Fruit fly (Drosophila melanogaster) whole organism: ENCODE results near the gene nmo.

Experiments used
- Dll ChIP-seq: fragments of >200 bp; optimal IDR thresholded peaks from 2 replicates; lab custom pipeline; 2017
- EcR ChIP-seq, 2 experiments: fragments of >200 bp; optimal IDR thresholded peaks; 2 replicates each; lab custom pipeline; 2017; ENCODE audit warnings: missing biosample characterization in 2 of 2, missing genetic modification characterization in 2 of 2, missing genetic modification reagents in 2 of 2
- psq ChIP-seq: fragments of >200 bp; optimal IDR thresholded peaks from 2 replicates; lab custom pipeline; 2017
- usp ChIP-seq: fragments of >200 bp; optimal IDR thresholded peaks from 2 replicates; lab custom pipeline; 2017; ENCODE audit warnings: missing biosample characterization, missing genetic modification characterization, mixed read lengths

dm6 chr3L:8081822-8082221 is 103.0 kb downstream of the nmo start:
- TF ChIP-seq psq (no peak), Dll (no peak), EcR (GFP tag; optimal IDR thresholded peaks at IDR 0.05; lab: Kevin White, UChicago) (no peak), usp (no peak)
